Fruit fly (Drosophila melanogaster): ENCODE measurements around the gene CG18417.

Gene CG18417

DNA sequence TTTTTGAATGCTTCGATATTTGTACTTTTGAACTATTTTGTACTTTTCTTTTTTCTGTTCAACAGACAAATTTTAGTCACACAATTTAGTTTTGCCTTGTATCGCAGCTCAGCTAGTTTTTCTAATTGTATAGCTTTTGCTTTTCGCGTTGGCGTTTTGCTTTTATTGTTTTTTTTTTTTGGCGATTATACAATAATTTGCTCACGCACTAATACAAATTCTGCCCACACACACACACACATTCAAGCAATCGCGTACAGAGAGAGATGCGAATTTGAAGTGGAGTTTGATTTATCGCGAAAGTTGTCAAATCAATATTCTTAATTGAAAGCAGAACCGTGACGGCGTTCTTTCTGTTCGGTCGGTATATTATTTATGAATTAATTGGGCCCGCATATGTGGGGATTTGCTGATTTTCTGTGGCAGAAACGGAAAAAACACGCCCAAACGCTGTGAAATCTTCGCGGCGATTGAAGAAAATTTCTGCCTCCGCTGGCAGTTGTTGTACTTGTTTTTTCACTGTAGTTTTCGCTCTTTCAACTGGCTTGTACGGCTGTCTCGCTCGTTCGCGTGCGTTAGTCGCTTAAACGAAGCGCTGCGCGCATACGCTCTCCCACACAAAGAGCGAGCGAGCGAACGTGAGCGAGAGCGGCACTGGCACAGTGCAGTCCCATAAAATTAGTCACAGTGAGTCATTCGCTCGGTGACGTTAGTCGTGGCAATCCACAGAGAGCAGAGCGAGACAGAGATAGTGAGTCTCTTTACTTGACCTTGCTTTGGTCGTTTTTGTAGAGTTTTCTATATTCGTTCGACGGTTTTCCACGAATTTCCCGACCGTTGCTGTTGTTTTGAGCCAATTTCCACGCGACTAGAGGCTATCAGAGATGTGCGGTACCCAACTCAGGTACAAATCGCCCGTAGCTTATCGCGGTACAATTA is 35.1 kb downstream of the CG18417 start, which contains the start of gene Rac2 (continued):
- TF ChIP-seq Deaf1 (tag; optimal IDR thresholded peaks at IDR 0.05) (peak; percentile 79), CG17359 (tag; optimal IDR thresholded peaks at IDR 0.05) (no peak), Jarid2 (GFP tag; optimal IDR thresholded peaks at IDR 0.05) (peak; percentile 66), CG34422 (GFP tag; IDR thresholded peaks at IDR 0.05) (0 out of 3 replicates have a peak, but pooled peaks have one; percentile 14), CG2889 (GFP tag; IDR thresholded peaks at IDR 0.05) (0 out of 3 replicates have a peak, but pooled peaks have one; percentile 22), sd (tag; optimal IDR thresholded peaks at IDR 0.05) (peak; percentile 63), lilli (GFP tag; optimal IDR thresholded peaks at IDR 0.05) (peak; percentile 45), CG7839 (tag; optimal IDR thresholded peaks at IDR 0.05) (peak; percentile 31), kay (GFP tag; optimal IDR thresholded peaks at IDR 0.05) (peak; percentile 100), CG17361 (GFP tag; IDR thresholded peaks at IDR 0.05) (peak; percentile 44; the same call in 1 of the 3 replicates), sim (GFP tag; IDR thresholded peaks at IDR 0.05) (peak; percentile 44; the same call in 1 of the 2 replicates), CG31224 (GFP tag; IDR thresholded peaks at IDR 0.05) (0 out of 2 replicates have a peak, but pooled peaks have one; percentile 13), CG2678 (tag; optimal IDR thresholded peaks at IDR 0.05) (peak; percentile 24), hth (optimal IDR thresholded peaks at IDR 0.05) (no peak), ara (GFP tag; IDR thresholded peaks at IDR 0.05) (0 out of 2 replicates have a peak, but pooled peaks have one; percentile 20), CG32772 (GFP tag; IDR thresholded peaks at IDR 0.05) (peak; percentile 39; the same call in 1 of the 2 replicates), ERR (GFP tag; optimal IDR thresholded peaks at IDR 0.05) (peak; percentile 46), CG1832 (GFP tag; optimal IDR thresholded peaks at IDR 0.05) (peak; percentile 95), CTCF (GFP tag; optimal IDR thresholded peaks at IDR 0.05) (no peak), yki (optimal IDR thresholded peaks at IDR 0.05) (peak; percentile 95), CG6272 (GFP tag; IDR thresholded peaks at IDR 0.05) (no peak), CG2199 (GFP tag; IDR thresholded peaks at IDR 0.05) (peak; percentile 88; the same call in 2 of the 3 replicates), vvl (GFP tag; IDR thresholded peaks at IDR 0.05) (peak; percentile 54; the same call in 1 of the 2 replicates), CG12391 (tag; optimal IDR thresholded peaks at IDR 0.05) (no peak), CG9727 (GFP tag; optimal IDR thresholded peaks at IDR 0.05) (peak; percentile 5), CG15011 (GFP tag; optimal IDR thresholded peaks at IDR 0.05) (no peak), wdn (GFP tag; IDR thresholded peaks at IDR 0.05) (peak; percentile 57; the same call in 1 of the 2 replicates), bowl (GFP tag; IDR thresholded peaks at IDR 0.05) (no peak), inv (GFP tag; IDR thresholded peaks at IDR 0.05; ENCODE audit: partially characterized antibody) (peak; percentile 21; the same call in 1 of the 2 replicates), CG6254 (GFP tag; optimal IDR thresholded peaks at IDR 0.05) (peak; percentile 35), repo (GFP tag; optimal IDR thresholded peaks at IDR 0.05) (no peak), cad (GFP tag; optimal IDR thresholded peaks at IDR 0.05) (peak; percentile 76), sob (GFP tag; IDR thresholded peaks at IDR 0.05) (peak; percentile 45; the same call in 1 of the 2 replicates), Xbp1 (GFP tag; optimal IDR thresholded peaks at IDR 0.05) (peak; percentile 6), D19A (tag; optimal IDR thresholded peaks at IDR 0.05) (peak; percentile 89), Bteb2 (GFP tag; optimal IDR thresholded peaks at IDR 0.05) (peak; percentile 36), phol (tag; optimal IDR thresholded peaks at IDR 0.05) (no peak), CG11696 (GFP tag; IDR thresholded peaks at IDR 0.05) (no peak), H2.0 (GFP tag; IDR thresholded peaks at IDR 0.05) (no peak), pfk (GFP tag; optimal IDR thresholded peaks at IDR 0.05) (peak; percentile 3), E2f2 (GFP tag; IDR thresholded peaks at IDR 0.05) (peak; percentile 40; the same call in 1 of the 2 replicates), Fer1 (GFP tag; optimal IDR thresholded peaks at IDR 0.05) (peak; percentile 15), CG18262 (tag; optimal IDR thresholded peaks at IDR 0.05) (peak; percentile 11), CG15479 (GFP tag; optimal IDR thresholded peaks at IDR 0.05) (peak; percentile 34), CG2202 (tag; optimal IDR thresholded peaks at IDR 0.05) (peak; percentile 20), pros (GFP tag; optimal IDR thresholded peaks at IDR 0.05) (peak; percentile 58), Trl (optimal IDR thresholded peaks at IDR 0.05) (peak; percentile 95), Trl (GFP tag; optimal IDR thresholded peaks at IDR 0.05) (peak; percentile 77), kah (GFP tag; optimal IDR thresholded peaks at IDR 0.05) (peak; percentile 23)

All from whole organism, embryonic.